Fruit fly (Drosophila melanogaster) whole organism, adult: ENCODE results near the gene pad.

Source experiments
- CG11617 ChIP-seq: fragments of 200-800 bp; sonication (Bioruptor generic); optimal IDR thresholded peaks from 2 replicates; lab custom pipeline; 2017; ENCODE audit warnings: mild to moderate bottlenecking, missing biosample characterization, missing genetic modification reagents, missing genetic modification characterization
- CG12768 ChIP-seq: fragments of 200-800 bp; sonication (Bioruptor generic); optimal IDR thresholded peaks from 2 replicates; lab custom pipeline; 2017; ENCODE audit warnings: missing biosample characterization, missing genetic modification characterization, mild to moderate bottlenecking, moderate library complexity, missing genetic modification reagents
- CG14711 ChIP-seq: fragments of 200-800 bp; sonication (Bioruptor generic); optimal IDR thresholded peaks from 2 replicates; lab custom pipeline; 2018; ENCODE audit warnings: missing biosample characterization, mild to moderate bottlenecking, missing genetic modification characterization, moderate library complexity
- CG1620 ChIP-seq: fragments of 200-800 bp; sonication (Bioruptor generic); optimal IDR thresholded peaks from 2 replicates; lab custom pipeline; 2016; ENCODE audit warnings: missing biosample characterization, missing genetic modification characterization
- CG33017 ChIP-seq: fragments of 200-800 bp; sonication (Bioruptor generic); optimal IDR thresholded peaks from 2 replicates; lab custom pipeline; 2018; ENCODE audit warnings: missing biosample characterization, mild to moderate bottlenecking, missing genetic modification characterization, moderate library complexity
- CG5204 ChIP-seq: fragments of 200-800 bp; sonication (Bioruptor generic); optimal IDR thresholded peaks from 2 replicates; lab custom pipeline; 2016; ENCODE audit warnings: missing biosample characterization, missing genetic modification characterization
- CG7045 ChIP-seq: fragments of 200-800 bp; sonication (Bioruptor generic); optimal IDR thresholded peaks from 2 replicates; lab custom pipeline; 2017; ENCODE audit warnings: missing biosample characterization, mild to moderate bottlenecking, missing genetic modification characterization
- CG7101 ChIP-seq: fragments of 200-800 bp; sonication (Bioruptor generic); optimal IDR thresholded peaks from 2 replicates; lab custom pipeline; 2018; ENCODE audit warnings: missing biosample characterization, mild to moderate bottlenecking, missing genetic modification characterization, moderate library complexity
- Clk ChIP-seq: fragments of 200-800 bp; sonication (Bioruptor generic); optimal IDR thresholded peaks from 2 replicates; lab custom pipeline; 2017; ENCODE audit warnings: missing biosample characterization, missing genetic modification characterization
- Crg-1 ChIP-seq: fragments of 200-800 bp; sonication (Bioruptor generic); optimal IDR thresholded peaks from 2 replicates; lab custom pipeline; 2016; ENCODE audit warnings: missing biosample characterization, missing genetic modification characterization
- Hr96 ChIP-seq: fragments of 200-800 bp; sonication (Bioruptor generic); optimal IDR thresholded peaks from 2 replicates; lab custom pipeline; 2016; ENCODE audit warnings: missing biosample characterization, missing genetic modification characterization
- Mnt ChIP-seq: fragments of 200-800 bp; sonication (Bioruptor generic); optimal IDR thresholded peaks from 2 replicates; lab custom pipeline; 2016; ENCODE audit warnings: missing biosample characterization, mild to moderate bottlenecking, missing genetic modification characterization
- bab1 ChIP-seq: fragments of 200-800 bp; sonication (Bioruptor generic); optimal IDR thresholded peaks from 3 replicates; lab custom pipeline; 2019; ENCODE audit warnings: missing biosample characterization, mild to moderate bottlenecking, missing genetic modification characterization, moderate library complexity
- cic ChIP-seq: fragments of 200-800 bp; sonication (Bioruptor generic); optimal IDR thresholded peaks from 2 replicates; lab custom pipeline; 2017; ENCODE audit warnings: missing biosample characterization, mild to moderate bottlenecking, missing genetic modification characterization, moderate library complexity
- cnc ChIP-seq, 2 experiments: fragments of >200 bp; optimal IDR thresholded peaks; 2 replicates each; lab custom pipeline; 2017
- kay ChIP-seq: fragments of 200-800 bp; sonication (Bioruptor generic); peaks from one replicate; lab custom pipeline; 2016; ENCODE audit warnings: missing biosample characterization, missing genetic modification characterization, borderline replicate concordance
- ovo ChIP-seq: fragments of 200-800 bp; sonication (Bioruptor generic); optimal IDR thresholded peaks from 2 replicates; lab custom pipeline; 2016; ENCODE audit warnings: missing biosample characterization, missing genetic modification characterization
- pad ChIP-seq: fragments of 200-800 bp; sonication (Bioruptor generic); optimal IDR thresholded peaks from 3 replicates; lab custom pipeline; 2017; ENCODE audit warnings: missing biosample characterization, missing genetic modification characterization, mild to moderate bottlenecking, moderate library complexity, missing genetic modification reagents
- tj ChIP-seq: fragments of 200-800 bp; sonication (Bioruptor generic); optimal IDR thresholded peaks from 3 replicates; lab custom pipeline; 2017; ENCODE audit warnings: missing biosample characterization, mild to moderate bottlenecking, missing genetic modification characterization, moderate library complexity
- toe ChIP-seq: fragments of 200-800 bp; sonication (Bioruptor generic); optimal IDR thresholded peaks from 2 replicates; lab custom pipeline; 2016; ENCODE audit warnings: missing biosample characterization, missing genetic modification characterization

The pad gene

dm6 chr3R:16349111-16349655, 7.1 kb downstream of the pad start, which contains the start of the genes CG14879 and Manf:
CG14879 (minus strand) TSS chr3R:16349226.
Manf (plus strand) TSS chr3R:16349404.
- TF ChIP-seq Crg-1 (GFP tag; lab: Kevin White, UChicago): no peak
- peak; percentile 43 for TF ChIP-seq cic (GFP tag; lab: Kevin White, UChicago)
- peak; percentile 13 for TF ChIP-seq pad
- peak; percentile 65 for TF ChIP-seq bab1 (GFP tag; lab: Kevin White, UChicago)
- no peak for TF ChIP-seq CG5204
- peak; percentile 63 for TF ChIP-seq Mnt
- peak; percentile 19 for TF ChIP-seq CG7101
- peak; percentile 65 for TF ChIP-seq tj (GFP tag; lab: Kevin White, UChicago)
- TF ChIP-seq CG12768 (GFP tag; lab: Kevin White, UChicago): no peak

dm6 chr3R:16350400-16350799, 8.3 kb downstream of the pad start:
- TF ChIP-seq CG14711 (tag; lab: Kevin White, UChicago): no peak
- no peak for TF ChIP-seq cnc (optimal IDR thresholded peaks at IDR 0.05; lab: Kevin White, UChicago)
- no peak for TF ChIP-seq CG12768 (GFP tag; lab: Kevin White, UChicago)
- TF ChIP-seq Mnt: no peak
- TF ChIP-seq Hr96 (GFP tag; lab: Kevin White, UChicago): no peak

dm6 chr3R:16351044-16351443, 8.9 kb downstream of the pad start:
- TF ChIP-seq kay (GFP tag; lab: Kevin White, UChicago): no peak
- peak; percentile 20 for TF ChIP-seq pad

dm6 chr3R:16352039-16352438, 9.9 kb downstream of the pad start:
- TF ChIP-seq Clk (no peak), CG7101 (no peak), CG12768 (GFP tag; lab: Kevin White, UChicago) (no peak), cnc (optimal IDR thresholded peaks at IDR 0.05; lab: Kevin White, UChicago) (no peak), Mnt (no peak), cic (GFP tag; lab: Kevin White, UChicago) (no peak), CG1620 (GFP tag; lab: Kevin White, UChicago) (no peak), ovo (GFP tag; lab: Kevin White, UChicago) (no peak), toe (GFP tag; lab: Kevin White, UChicago) (no peak), bab1 (GFP tag; lab: Kevin White, UChicago) (no peak), CG5204 (no peak), CG33017 (tag; lab: Kevin White, UChicago) (no peak)

- TF ChIP-seq Mnt: no peak
- TF ChIP-seq cic (GFP tag; lab: Kevin White, UChicago): no peak
- no peak for TF ChIP-seq CG11617 (GFP tag; lab: Kevin White, UChicago)
- TF ChIP-seq tj (GFP tag; lab: Kevin White, UChicago): no peak
- TF ChIP-seq CG5204: no peak
- TF ChIP-seq cnc (optimal IDR thresholded peaks at IDR 0.05; lab: Kevin White, UChicago): no peak
- TF ChIP-seq pad: no peak
- TF ChIP-seq ovo (GFP tag; lab: Kevin White, UChicago): no peak
- TF ChIP-seq Crg-1 (GFP tag; lab: Kevin White, UChicago): no peak
- TF ChIP-seq bab1 (GFP tag; lab: Kevin White, UChicago): no peak
- no peak for TF ChIP-seq CG14711 (tag; lab: Kevin White, UChicago)
- TF ChIP-seq Hr96 (GFP tag; lab: Kevin White, UChicago): no peak
- no peak for TF ChIP-seq Clk
- TF ChIP-seq CG1620 (GFP tag; lab: Kevin White, UChicago): no peak
- TF ChIP-seq kay (GFP tag; lab: Kevin White, UChicago): no peak
- no peak for TF ChIP-seq CG7101
- no peak for TF ChIP-seq CG7045 (GFP tag; lab: Kevin White, UChicago)
- TF ChIP-seq toe (GFP tag; lab: Kevin White, UChicago): no peak
Measured at dm6 chr3R:16353195-16353594, 11.1 kb downstream of the pad start.

dm6 chr3R:16353671-16354070, 11.6 kb downstream of the pad start:
- TF ChIP-seq cnc (optimal IDR thresholded peaks at IDR 0.05; lab: Kevin White, UChicago) (peak in 1 of 2 experiments; percentile 9), tj (GFP tag; lab: Kevin White, UChicago) (no peak)

dm6 chr3R:16355393-16355943, 13.3 kb downstream of the pad start:
- TF ChIP-seq CG12768 (GFP tag; lab: Kevin White, UChicago) (peak; percentile 14), tj (GFP tag; lab: Kevin White, UChicago) (no peak), CG33017 (tag; lab: Kevin White, UChicago) (peak; percentile 40), CG1620 (GFP tag; lab: Kevin White, UChicago) (no peak), CG7045 (GFP tag; lab: Kevin White, UChicago) (peak; percentile 3), CG14711 (tag; lab: Kevin White, UChicago) (no peak)
